Fruit fly (Drosophila melanogaster): ENCODE data around the gene ninaB.

DNA sequence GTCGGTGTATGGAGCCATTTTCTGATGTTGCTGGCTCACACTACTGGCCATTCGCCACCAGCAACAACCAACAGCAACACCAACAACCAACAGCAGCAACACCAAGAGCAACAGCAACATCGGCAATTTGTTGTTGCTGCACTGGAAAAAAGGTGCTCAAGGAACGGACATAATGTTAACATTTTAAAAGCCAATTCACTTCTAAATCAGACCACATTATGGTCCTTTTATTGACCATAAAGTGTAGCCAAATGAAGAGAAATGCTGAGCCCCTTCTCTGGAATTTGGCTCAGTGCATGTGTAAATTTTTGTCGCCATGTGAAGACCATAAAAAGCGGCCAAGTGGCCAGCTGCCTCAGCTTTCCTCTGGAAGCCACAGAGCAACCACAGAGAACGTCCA lies 16.5 kb downstream of the ninaB start:
- no peak for TF ChIP-seq Dll (optimal IDR thresholded peaks at IDR 0.05)
- TF ChIP-seq pan (optimal IDR thresholded peaks at IDR 0.05) = no peak
- no peak for TF ChIP-seq psq (optimal IDR thresholded peaks at IDR 0.05)
- no peak for TF ChIP-seq CG8478 (optimal IDR thresholded peaks at IDR 0.05)
- TF ChIP-seq usp (GFP tag; optimal IDR thresholded peaks at IDR 0.05) = no peak
- no peak for TF ChIP-seq EcR (GFP tag; optimal IDR thresholded peaks at IDR 0.05)

Measured in whole organism.